Worm (Caenorhabditis elegans) whole organism, L4 larva: ENCODE results near the gene aex-4.

ENCODE experiments used
- F26F4.8 ChIP-seq: fragments of 200-800 bp; sonication (Bioruptor generic); conservative IDR thresholded peaks from 2 replicates; pipeline ENCODE4 v1.3.6; 2022; ENCODE audit warnings: missing genetic modification characterization, missing compliant biosample characterization
- F49E8.2 ChIP-seq: sonication (generic microtip); optimal IDR thresholded peaks from 2 replicates; lab custom pipeline; 2016; ENCODE audit warnings: missing compliant biosample characterization, mild to moderate bottlenecking, missing genetic modification characterization, borderline replicate concordance
- ces-1 ChIP-seq: fragments of 150-350 bp; sonication (generic microtip); optimal IDR thresholded peaks from 4 replicates; lab custom pipeline; 2014; ENCODE audit warnings: missing biosample characterization, missing genetic modification reagents, missing genetic modification characterization
- daf-12 ChIP-seq: fragments of 150-350 bp; optimal IDR thresholded peaks from 2 replicates; lab custom pipeline; 2014; ENCODE audit warnings: missing biosample characterization, missing genetic modification reagents, missing genetic modification characterization
- skn-1 ChIP-seq: fragments of 150-350 bp; optimal IDR thresholded peaks from 2 replicates; lab custom pipeline; 2014; ENCODE audit warnings: missing biosample characterization, missing genetic modification characterization
- spr-3 ChIP-seq: fragments of 200-800 bp; sonication (Bioruptor generic); optimal IDR thresholded peaks from 2 replicates; lab custom pipeline; 2018; ENCODE audit warnings: mild to moderate bottlenecking, missing genetic modification characterization, missing compliant biosample characterization

DNA sequence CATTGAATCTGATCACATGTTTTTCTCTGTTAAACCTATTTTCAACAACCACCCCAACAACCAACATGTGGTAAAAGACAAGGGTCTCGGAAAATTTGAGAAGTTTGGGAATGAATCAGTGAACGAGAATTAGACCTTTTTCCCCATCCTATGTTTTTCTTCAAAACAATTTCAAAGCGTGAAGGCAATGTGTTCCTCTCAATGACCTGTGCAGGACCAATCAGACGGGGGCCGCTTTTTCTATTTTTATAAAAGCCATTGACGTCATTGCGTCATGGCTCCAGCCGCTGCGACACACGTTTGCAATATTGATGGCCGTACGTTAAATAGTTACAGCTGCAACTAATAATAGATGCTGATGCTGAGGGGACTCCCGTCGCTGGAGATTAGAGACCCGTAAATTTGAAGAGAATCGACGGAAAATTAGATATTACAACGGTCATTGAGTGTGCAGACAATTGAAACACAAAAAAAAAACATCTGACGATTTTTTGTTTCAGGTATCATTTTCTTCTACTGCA is 17.4 kb upstream of the aex-4 start:
- TF ChIP-seq ces-1 (GFP tag; lab: Kevin White, UChicago) (no peak), daf-12 (tag; lab: Kevin White, UChicago) (no peak), skn-1 (no peak), spr-3 (GFP tag; lab: Kevin White, UChicago) (no peak), F49E8.2 (no peak), F26F4.8 (GFP tag; lab: Robert Waterston, UW) (no peak)
